Worm (Caenorhabditis elegans) whole organism, young adult: ENCODE measurements around the gene imp-2.

Experiments
- B0019.2 ChIP-seq: fragments of 200-800 bp; sonication (Bioruptor generic); conservative IDR thresholded peaks from 2 replicates; pipeline ENCODE4 v1.3.6; 2022; ENCODE audit warnings: missing genetic modification reagents, missing genetic modification characterization, missing compliant biosample characterization
- C06A6.2 ChIP-seq: fragments of 200-800 bp; sonication (Bioruptor generic); conservative IDR thresholded peaks from 2 replicates; pipeline ENCODE4 v1.3.6; 2022; ENCODE audit warnings: missing genetic modification characterization, missing compliant biosample characterization
- C17E4.6 ChIP-seq: fragments of 200-800 bp; sonication (Bioruptor generic); IDR thresholded peaks from 2 replicates; pipeline ENCODE4 v1.3.6; 2022; ENCODE audit warnings: missing genetic modification reagents, missing genetic modification characterization, missing compliant biosample characterization
- F10E7.11 ChIP-seq: sonication (generic microtip); optimal IDR thresholded peaks from 2 replicates; lab custom pipeline; 2017; ENCODE audit warnings: mild to moderate bottlenecking, missing genetic modification characterization, moderate library complexity, missing compliant biosample characterization
- F23B12.7 ChIP-seq: sonication (generic microtip); optimal IDR thresholded peaks from 2 replicates; lab custom pipeline; 2017; ENCODE audit warnings: missing genetic modification characterization, mild to moderate bottlenecking, missing compliant biosample characterization, antibody characterized with exemption, moderate library complexity; ENCODE audit not compliant: insufficient read depth
- F49E8.2 ChIP-seq: sonication (generic microtip); optimal IDR thresholded peaks from 3 replicates; lab custom pipeline; 2017; ENCODE audit warnings: missing genetic modification characterization, mild to moderate bottlenecking, missing compliant biosample characterization, antibody characterized with exemption, moderate library complexity; ENCODE audit not compliant: insufficient read depth
- F57A8.1 ChIP-seq: fragments of 200-800 bp; sonication (Bioruptor generic); optimal IDR thresholded peaks from 2 replicates; lab custom pipeline; 2018; ENCODE audit warnings: mild to moderate bottlenecking, missing genetic modification characterization, moderate library complexity, missing compliant biosample characterization
- Y56A3A.18 ChIP-seq: fragments of 200-800 bp; sonication (Bioruptor generic); IDR thresholded peaks from 2 replicates; pipeline ENCODE4 v1.3.6; 2022; ENCODE audit warnings: missing genetic modification reagents, missing genetic modification characterization, missing compliant biosample characterization
- ama-1 ChIP-seq, 3 experiments: fragments of 150-350 bp in 1 of 3; sonication (generic microtip) in 2 of 3; optimal IDR thresholded peaks; 2 replicates each; lab custom pipeline; 2014 to 2018; ENCODE audit warnings: missing biosample characterization in 2 of 3, missing genetic modification characterization in 2 of 3, missing genetic modification reagents in 2 of 3
- aptf-3 ChIP-seq: fragments of 200-800 bp; sonication (Bioruptor generic); IDR thresholded peaks from 2 replicates; pipeline ENCODE4 v1.3.6; 2022; ENCODE audit warnings: missing genetic modification characterization, missing compliant biosample characterization
- attf-3 ChIP-seq: fragments of 200-800 bp; sonication (Bioruptor generic); conservative IDR thresholded peaks from 2 replicates; pipeline ENCODE4 v1.3.6; 2022; ENCODE audit warnings: missing genetic modification reagents, missing genetic modification characterization, missing compliant biosample characterization
- attf-5 ChIP-seq: fragments of 200-800 bp; sonication (Bioruptor generic); optimal IDR thresholded peaks from 2 replicates; lab custom pipeline; 2018; ENCODE audit warnings: mild to moderate bottlenecking, missing genetic modification characterization, missing compliant biosample characterization
- bed-1 ChIP-seq: fragments of 200-800 bp; sonication (Bioruptor generic); IDR thresholded peaks from 2 replicates; pipeline ENCODE4 v1.3.6; 2022; ENCODE audit warnings: missing genetic modification reagents, missing genetic modification characterization, missing compliant biosample characterization
- bed-2 ChIP-seq: fragments of 200-800 bp; sonication (Bioruptor generic); IDR thresholded peaks from 2 replicates; pipeline ENCODE4 v1.3.6; 2022; ENCODE audit warnings: missing genetic modification reagents, missing genetic modification characterization, missing compliant biosample characterization
- cebp-1 ChIP-seq, 2 experiments: fragments of 200-800 bp in 1 of 2; sonication (Bioruptor generic) in 1 of 2; sonication (generic microtip) in 1 of 2; IDR thresholded peaks in 1 of 2; optimal IDR thresholded peaks in 1 of 2; 2 replicates each; pipeline versions ENCODE4 v1.3.6 to Lab custom; 2017 to 2022; ENCODE audit warnings: missing compliant biosample characterization in 2 of 2, missing genetic modification characterization in 2 of 2, mild to moderate bottlenecking in 1 of 2, missing genetic modification reagents in 1 of 2, moderate library complexity in 1 of 2
- cebp-2 ChIP-seq: fragments of 200-800 bp; sonication (Bioruptor generic); IDR thresholded peaks from 2 replicates; pipeline ENCODE4 v1.3.6; 2022; ENCODE audit warnings: missing genetic modification characterization, missing compliant biosample characterization
- ceh-100 ChIP-seq: fragments of 200-800 bp; sonication (Bioruptor generic); IDR thresholded peaks from 2 replicates; pipeline ENCODE4 v1.3.6; 2022; ENCODE audit warnings: missing genetic modification reagents, missing genetic modification characterization, missing compliant biosample characterization
- ceh-27 ChIP-seq: fragments of 200-800 bp; sonication (Bioruptor generic); optimal IDR thresholded peaks from 2 replicates; lab custom pipeline; 2018; ENCODE audit warnings: mild to moderate bottlenecking, missing genetic modification characterization, moderate library complexity, missing compliant biosample characterization
- ceh-40 ChIP-seq: fragments of 200-800 bp; sonication (Bioruptor generic); IDR thresholded peaks from 2 replicates; pipeline ENCODE4 v1.3.6; 2022; ENCODE audit warnings: missing genetic modification characterization, missing compliant biosample characterization
- ceh-79 ChIP-seq: sonication (generic microtip); optimal IDR thresholded peaks from 2 replicates; lab custom pipeline; 2017; ENCODE audit warnings: mild to moderate bottlenecking, missing genetic modification characterization, missing compliant biosample characterization
- egrh-3 ChIP-seq: fragments of 200-800 bp; sonication (Bioruptor generic); IDR thresholded peaks from 2 replicates; pipeline ENCODE4 v1.3.6; 2022; ENCODE audit warnings: missing genetic modification reagents, missing genetic modification characterization, missing compliant biosample characterization
- gei-17 ChIP-seq: fragments of 200-800 bp; sonication (Bioruptor generic); optimal IDR thresholded peaks from 2 replicates; lab custom pipeline; 2018; ENCODE audit warnings: mild to moderate bottlenecking, missing genetic modification characterization, missing compliant biosample characterization
- hlh-26 ChIP-seq: fragments of 200-800 bp; sonication (Bioruptor generic); conservative IDR thresholded peaks from 2 replicates; pipeline ENCODE4 v1.3.6; 2022; ENCODE audit warnings: missing genetic modification reagents, missing genetic modification characterization, missing compliant biosample characterization
- hmg-1.2 ChIP-seq: fragments of 200-800 bp; sonication (Bioruptor generic); IDR thresholded peaks from 2 replicates; pipeline ENCODE4 v1.3.6; 2022; ENCODE audit warnings: missing genetic modification reagents, missing genetic modification characterization, missing compliant biosample characterization
- hsf-1 ChIP-seq: fragments of 200-800 bp; sonication (Bioruptor generic); IDR thresholded peaks from 2 replicates; pipeline ENCODE4 v1.3.6; 2022; ENCODE audit warnings: missing genetic modification reagents, missing genetic modification characterization, missing compliant biosample characterization
- let-526 ChIP-seq: fragments of 200-800 bp; sonication (Bioruptor generic); IDR thresholded peaks from 2 replicates; pipeline ENCODE4 v1.3.6; 2022; ENCODE audit warnings: missing genetic modification reagents, missing genetic modification characterization, missing compliant biosample characterization
- lin-26 ChIP-seq: fragments of 200-800 bp; sonication (Bioruptor generic); IDR thresholded peaks from 2 replicates; pipeline ENCODE4 v1.3.6; 2022; ENCODE audit warnings: missing genetic modification reagents, missing genetic modification characterization, missing compliant biosample characterization
- lin-40 ChIP-seq: sonication (generic microtip); optimal IDR thresholded peaks from 2 replicates; lab custom pipeline; 2016; ENCODE audit warnings: missing genetic modification characterization, mild to moderate bottlenecking, missing compliant biosample characterization, missing genotype, missing genetic modification reagents
- lir-1 ChIP-seq: fragments of 200-800 bp; sonication (Bioruptor generic); conservative IDR thresholded peaks from 2 replicates; pipeline ENCODE4 v1.3.6; 2022; ENCODE audit warnings: missing genetic modification reagents, missing genetic modification characterization, missing compliant biosample characterization
- madf-10 ChIP-seq: sonication (generic microtip); optimal IDR thresholded peaks from 2 replicates; lab custom pipeline; 2016; ENCODE audit warnings: mild to moderate bottlenecking, missing genetic modification characterization, missing compliant biosample characterization
- madf-6 ChIP-seq: fragments of 200-800 bp; sonication (Bioruptor generic); IDR thresholded peaks from 2 replicates; pipeline ENCODE4 v1.3.6; 2022; ENCODE audit warnings: missing genetic modification reagents, missing genetic modification characterization, missing compliant biosample characterization
- madf-8 ChIP-seq: fragments of 200-800 bp; sonication (Bioruptor generic); conservative IDR thresholded peaks from 2 replicates; pipeline ENCODE4 v1.3.6; 2022; ENCODE audit warnings: missing genetic modification reagents, missing genetic modification characterization, missing compliant biosample characterization
- nfyb-1 ChIP-seq: fragments of 200-800 bp; sonication (Bioruptor generic); IDR thresholded peaks from 2 replicates; pipeline ENCODE4 v1.3.6; 2022; ENCODE audit warnings: missing genetic modification reagents, missing genetic modification characterization, missing compliant biosample characterization
- nhr-120 ChIP-seq: fragments of 200-800 bp; sonication (Bioruptor generic); IDR thresholded peaks from 2 replicates; pipeline ENCODE4 v1.3.6; 2022; ENCODE audit warnings: missing genetic modification characterization, missing compliant biosample characterization
- pha-4 ChIP-seq: fragments of 150-350 bp; sonication (generic microtip); optimal IDR thresholded peaks from 2 replicates; lab custom pipeline; 2014; ENCODE audit warnings: missing biosample characterization, missing genetic modification reagents, missing genetic modification characterization
- rec-8 ChIP-seq, 2 experiments: sonication (generic microtip); optimal IDR thresholded peaks; 2 replicates each; lab custom pipeline; 2016; ENCODE audit warnings: mild to moderate bottlenecking in 2 of 2, missing genetic modification characterization in 2 of 2, missing genetic modification reagents in 2 of 2, missing genotype in 2 of 2, missing biosample characterization in 1 of 2, missing compliant biosample characterization in 1 of 2, moderate library complexity in 1 of 2
- rpc-1 ChIP-seq, 2 experiments: fragments of 150-350 bp in 1 of 2; sonication (generic microtip) in 1 of 2; optimal IDR thresholded peaks; 2 replicates each; lab custom pipeline; 2014 to 2018; ENCODE audit warnings: missing biosample characterization in 1 of 2, missing genetic modification characterization in 1 of 2, missing genetic modification reagents in 1 of 2, missing genotype in 1 of 2
- snpc-1.3 ChIP-seq: sonication (generic microtip); optimal IDR thresholded peaks from 2 replicates; lab custom pipeline; 2017; ENCODE audit warnings: missing genetic modification characterization, mild to moderate bottlenecking, missing compliant biosample characterization, antibody characterized with exemption, moderate library complexity, missing genotype, missing genetic modification reagents; ENCODE audit not compliant: insufficient read depth
- snpc-3.4 ChIP-seq: sonication (generic microtip); optimal IDR thresholded peaks from 2 replicates; lab custom pipeline; 2017; ENCODE audit warnings: missing genetic modification characterization, mild to moderate bottlenecking, missing compliant biosample characterization, antibody characterized with exemption, moderate library complexity, missing genotype, missing genetic modification reagents
- sptf-2 ChIP-seq: fragments of 200-800 bp; sonication (Bioruptor generic); optimal IDR thresholded peaks from 2 replicates; lab custom pipeline; 2018; ENCODE audit warnings: mild to moderate bottlenecking, missing genetic modification characterization, missing compliant biosample characterization
- tbx-9 ChIP-seq: sonication (generic microtip); optimal IDR thresholded peaks from 2 replicates; lab custom pipeline; 2016; ENCODE audit warnings: borderline replicate concordance, missing genetic modification characterization, inconsistent platforms, missing compliant biosample characterization
- tlf-1 ChIP-seq: fragments of 200-800 bp; sonication (Bioruptor generic); optimal IDR thresholded peaks from 2 replicates; lab custom pipeline; 2018; ENCODE audit warnings: mild to moderate bottlenecking, missing genetic modification characterization, missing compliant biosample characterization
- xnd-1 ChIP-seq: sonication (generic microtip); optimal IDR thresholded peaks from 2 replicates; lab custom pipeline; 2016; ENCODE audit warnings: missing genotype, missing genetic modification reagents, missing genetic modification characterization, missing compliant biosample characterization
- ztf-25 ChIP-seq: fragments of 200-800 bp; sonication (Bioruptor generic); IDR thresholded peaks from 2 replicates; pipeline ENCODE4 v1.3.6; 2022; ENCODE audit warnings: missing genetic modification reagents, missing genetic modification characterization, missing compliant biosample characterization
- ztf-26 ChIP-seq: sonication (generic microtip); optimal IDR thresholded peaks from 2 replicates; lab custom pipeline; 2017; ENCODE audit warnings: missing genetic modification characterization, missing compliant biosample characterization
- ztf-3 ChIP-seq: fragments of 200-800 bp; sonication (Bioruptor generic); optimal IDR thresholded peaks from 2 replicates; lab custom pipeline; 2018; ENCODE audit warnings: mild to moderate bottlenecking, missing genetic modification characterization, missing compliant biosample characterization

imp-2 gene

ce11 chrIV:11145929-11146339, 27.2 kb upstream of the imp-2 start (continued):
- no peak for TF ChIP-seq C06A6.2 (GFP tag; lab: Robert Waterston, UW)
- TF ChIP-seq lin-40, result no peak
- TF ChIP-seq attf-3, result no peak
- TF ChIP-seq let-526, result no peak
- no peak for TF ChIP-seq rpc-1 (optimal IDR thresholded peaks at IDR 0.05; lab: Kevin White, UChicago)
- no peak for TF ChIP-seq rpc-1 (tag; optimal IDR thresholded peaks at IDR 0.05; lab: Kevin White, UChicago)
- TF ChIP-seq gei-17 (GFP tag; lab: Kevin White, UChicago), result no peak
- no peak for TF ChIP-seq madf-10 (tag; lab: Kevin White, UChicago)
- no peak for TF ChIP-seq F23B12.7 (tag; lab: Kevin White, UChicago)
- TF ChIP-seq tlf-1 (GFP tag; lab: Kevin White, UChicago), result peak; percentile 76
- no peak for TF ChIP-seq bed-1
- peak; percentile 53 for TF ChIP-seq snpc-3.4 (tag; lab: Kevin White, UChicago)
- no peak for TF ChIP-seq sptf-2 (GFP tag; lab: Kevin White, UChicago)
- TF ChIP-seq hlh-26 (GFP tag; lab: Robert Waterston, UW), result no peak
- peak; percentile 57 for TF ChIP-seq ceh-79 (tag; lab: Kevin White, UChicago)
- peak; percentile 94 for TF ChIP-seq F49E8.2 (tag; lab: Kevin White, UChicago)
- TF ChIP-seq lir-1, result no peak
- no peak for TF ChIP-seq B0019.2 (GFP tag; lab: Robert Waterston, UW)
- TF ChIP-seq tbx-9 (tag; lab: Kevin White, UChicago), result no peak
- TF ChIP-seq xnd-1 (tag; lab: Kevin White, UChicago), result peak; percentile 53
- TF ChIP-seq lin-26 (GFP tag; lab: Robert Waterston, UW), result peak; percentile 59
- no peak for TF ChIP-seq C17E4.6 (GFP tag; lab: Robert Waterston, UW)
- TF ChIP-seq cebp-1 (GFP tag; IDR thresholded peaks at IDR 0.05; lab: Robert Waterston, UW), result no peak
- TF ChIP-seq cebp-1 (tag; optimal IDR thresholded peaks at IDR 0.05; lab: Kevin White, UChicago), result peak; percentile 28
- TF ChIP-seq nfyb-1 (GFP tag; lab: Robert Waterston, UW), result peak; percentile 21; the same call in 1 of the 2 replicates
- no peak for TF ChIP-seq egrh-3 (GFP tag; lab: Robert Waterston, UW)
- 0 out of 2 replicates have a peak, but pooled peaks have one; percentile 49 for TF ChIP-seq Y56A3A.18 (GFP tag; lab: Robert Waterston, UW)
- no peak for TF ChIP-seq ztf-25 (GFP tag; lab: Robert Waterston, UW)
- TF ChIP-seq bed-2, result no peak
- no peak for TF ChIP-seq F57A8.1
- TF ChIP-seq ama-1 (optimal IDR thresholded peaks at IDR 0.05; lab: Kevin White, UChicago), result no peak
- peak in 1 of 2 experiments; percentile 63 for TF ChIP-seq ama-1 (GFP tag; optimal IDR thresholded peaks at IDR 0.05; lab: Kevin White, UChicago)
- TF ChIP-seq pha-4, result no peak
- no peak for TF ChIP-seq ztf-3 (GFP tag; lab: Kevin White, UChicago)
- TF ChIP-seq madf-8 (GFP tag; lab: Robert Waterston, UW), result no peak
- no peak for TF ChIP-seq nhr-120 (GFP tag; lab: Robert Waterston, UW)
- no peak for TF ChIP-seq ceh-27
- peak; percentile 74 for TF ChIP-seq hsf-1 (GFP tag; lab: Robert Waterston, UW)
- TF ChIP-seq madf-6 (GFP tag; lab: Robert Waterston, UW), result peak; percentile 67
- peak; percentile 91 for TF ChIP-seq F10E7.11 (tag; lab: Kevin White, UChicago)
- TF ChIP-seq cebp-2 (GFP tag; lab: Robert Waterston, UW), result no peak; the same call in 1 of the 2 replicates
- peak; percentile 2 for TF ChIP-seq ztf-26 (tag; lab: Kevin White, UChicago)
- peak; percentile 26 for TF ChIP-seq snpc-1.3 (tag; lab: Kevin White, UChicago)
- TF ChIP-seq aptf-3 (GFP tag; lab: Robert Waterston, UW), result no peak
- TF ChIP-seq hmg-1.2 (GFP tag; lab: Robert Waterston, UW), result no peak
- TF ChIP-seq attf-5, result peak; percentile 17
- peak in 1 of 2 experiments; percentile 53 for TF ChIP-seq rec-8 (tag; optimal IDR thresholded peaks at IDR 0.05; lab: Kevin White, UChicago)
- TF ChIP-seq ceh-100 (GFP tag; lab: Robert Waterston, UW), result peak; percentile 20; the same call in 1 of the 2 replicates
- TF ChIP-seq ceh-40 (GFP tag; lab: Robert Waterston, UW), result 0 out of 2 replicates have a peak, but pooled peaks have one; percentile 14
